Worm (Caenorhabditis elegans) whole organism, late embryonic: ENCODE results near the gene K08H2.4.

Source experiments
- F13H6.1 ChIP-seq: sonication (generic microtip); optimal IDR thresholded peaks from 2 replicates; lab custom pipeline; 2016; ENCODE audit warnings: missing genetic modification characterization, missing compliant biosample characterization
- K09A11.1 ChIP-seq: sonication (generic microtip); optimal IDR thresholded peaks from 2 replicates; lab custom pipeline; 2017; ENCODE audit warnings: antibody characterized with exemption, mild to moderate bottlenecking, missing genetic modification characterization, missing compliant biosample characterization; ENCODE audit not compliant: insufficient read depth
- T23F11.4 ChIP-seq: fragments of 200-800 bp; sonication (Bioruptor generic); optimal IDR thresholded peaks from 2 replicates; lab custom pipeline; 2018; ENCODE audit warnings: mild to moderate bottlenecking, missing genetic modification characterization, missing compliant biosample characterization
- Y22D7AL.16 ChIP-seq: sonication (generic microtip); optimal IDR thresholded peaks from 2 replicates; lab custom pipeline; 2016; ENCODE audit warnings: missing genetic modification characterization, missing compliant biosample characterization
- ahr-1 ChIP-seq: sonication (generic microtip); optimal IDR thresholded peaks from 2 replicates; lab custom pipeline; 2016; ENCODE audit warnings: missing genetic modification characterization, missing compliant biosample characterization
- ama-1 ChIP-seq: fragments of 150-350 bp; optimal IDR thresholded peaks from 2 replicates; lab custom pipeline; 2014
- ceh-18 ChIP-seq: sonication (generic microtip); optimal IDR thresholded peaks from 2 replicates; lab custom pipeline; 2016; ENCODE audit warnings: missing genetic modification characterization, missing compliant biosample characterization
- ceh-19 ChIP-seq: fragments of 200-800 bp; sonication (Bioruptor generic); optimal IDR thresholded peaks from 2 replicates; lab custom pipeline; 2018; ENCODE audit warnings: mild to moderate bottlenecking, missing genetic modification characterization, missing compliant biosample characterization
- ceh-2 ChIP-seq: sonication (generic microtip); optimal IDR thresholded peaks from 2 replicates; lab custom pipeline; 2016; ENCODE audit warnings: missing genotype, missing genetic modification characterization, missing compliant biosample characterization
- ceh-22 ChIP-seq: sonication (generic microtip); optimal IDR thresholded peaks from 2 replicates; lab custom pipeline; 2017; ENCODE audit warnings: missing biosample characterization, missing genetic modification characterization
- ceh-24 ChIP-seq: sonication (generic microtip); optimal IDR thresholded peaks from 2 replicates; lab custom pipeline; 2016; ENCODE audit warnings: mild to moderate bottlenecking, missing genetic modification characterization, missing compliant biosample characterization
- ceh-34 ChIP-seq: sonication (generic microtip); optimal IDR thresholded peaks from 2 replicates; lab custom pipeline; 2016; ENCODE audit warnings: mild to moderate bottlenecking, missing genetic modification characterization, missing compliant biosample characterization
- ceh-45 ChIP-seq: fragments of 200-800 bp; sonication (Bioruptor generic); IDR thresholded peaks from 2 replicates; pipeline ENCODE4 v1.3.6; 2022; ENCODE audit warnings: missing genetic modification reagents, missing genetic modification characterization, missing compliant biosample characterization
- ceh-48 ChIP-seq: sonication (generic microtip); optimal IDR thresholded peaks from 2 replicates; lab custom pipeline; 2016; ENCODE audit warnings: missing genetic modification characterization, inconsistent platforms, missing compliant biosample characterization
- ceh-9 ChIP-seq: sonication (generic microtip); optimal IDR thresholded peaks from 2 replicates; lab custom pipeline; 2016; ENCODE audit warnings: mild to moderate bottlenecking, missing genetic modification characterization, inconsistent platforms, missing compliant biosample characterization
- che-1 ChIP-seq: sonication (generic microtip); optimal IDR thresholded peaks from 2 replicates; lab custom pipeline; 2016; ENCODE audit warnings: mild to moderate bottlenecking, missing genetic modification characterization, missing compliant biosample characterization
- dmd-4 ChIP-seq: sonication (generic microtip); optimal IDR thresholded peaks from 2 replicates; lab custom pipeline; 2016; ENCODE audit warnings: borderline replicate concordance, missing genetic modification characterization, missing compliant biosample characterization
- elt-2 ChIP-seq: sonication (generic microtip); optimal IDR thresholded peaks from 2 replicates; lab custom pipeline; 2016; ENCODE audit warnings: missing genetic modification reagents, missing genetic modification characterization, missing compliant biosample characterization
- elt-4 ChIP-seq: sonication (generic microtip); optimal IDR thresholded peaks from 2 replicates; lab custom pipeline; 2016; ENCODE audit warnings: missing genetic modification characterization, missing compliant biosample characterization
- ets-4 ChIP-seq: sonication (generic microtip); optimal IDR thresholded peaks from 2 replicates; lab custom pipeline; 2016; ENCODE audit warnings: missing genetic modification characterization, missing compliant biosample characterization
- eyg-1 ChIP-seq: sonication (generic microtip); optimal IDR thresholded peaks from 2 replicates; lab custom pipeline; 2016; ENCODE audit warnings: missing genotype, missing genetic modification characterization, missing compliant biosample characterization
- fax-1 ChIP-seq: sonication (generic microtip); optimal IDR thresholded peaks from 2 replicates; lab custom pipeline; 2016; ENCODE audit warnings: missing genotype, missing genetic modification characterization, missing compliant biosample characterization
- fkh-6 ChIP-seq: sonication (generic microtip); optimal IDR thresholded peaks from 2 replicates; lab custom pipeline; 2016; ENCODE audit warnings: missing genetic modification characterization, missing compliant biosample characterization
- gmeb-2 ChIP-seq: sonication (generic microtip); optimal IDR thresholded peaks from 2 replicates; lab custom pipeline; 2016; ENCODE audit warnings: missing genetic modification characterization, inconsistent platforms, missing compliant biosample characterization
- hlh-13 ChIP-seq: fragments of 200-800 bp; sonication (Bioruptor generic); optimal IDR thresholded peaks from 2 replicates; lab custom pipeline; 2018; ENCODE audit warnings: mild to moderate bottlenecking, missing genetic modification characterization, missing compliant biosample characterization
- hlh-30 ChIP-seq: sonication (generic microtip); optimal IDR thresholded peaks from 2 replicates; lab custom pipeline; 2017; ENCODE audit warnings: antibody characterized with exemption, missing genetic modification characterization, missing compliant biosample characterization; ENCODE audit not compliant: insufficient read depth
- hlh-6 ChIP-seq: sonication (generic microtip); optimal IDR thresholded peaks from 2 replicates; lab custom pipeline; 2016; ENCODE audit warnings: missing genotype, missing genetic modification characterization, missing compliant biosample characterization
- hlh-8 ChIP-seq: sonication (generic microtip); optimal IDR thresholded peaks from 2 replicates; lab custom pipeline; 2016; ENCODE audit warnings: missing genotype, missing genetic modification characterization, missing compliant biosample characterization
- lim-6 ChIP-seq: sonication (generic microtip); optimal IDR thresholded peaks from 2 replicates; lab custom pipeline; 2016; ENCODE audit warnings: missing genetic modification characterization, missing compliant biosample characterization
- madf-2 ChIP-seq: sonication (generic microtip); optimal IDR thresholded peaks from 2 replicates; lab custom pipeline; 2017; ENCODE audit warnings: missing genetic modification characterization, missing compliant biosample characterization
- mec-3 ChIP-seq: sonication (generic microtip); optimal IDR thresholded peaks from 2 replicates; lab custom pipeline; 2016; ENCODE audit warnings: borderline replicate concordance, missing genetic modification characterization, missing compliant biosample characterization
- nfya-1 ChIP-seq: sonication (generic microtip); optimal IDR thresholded peaks from 2 replicates; lab custom pipeline; 2017; ENCODE audit warnings: missing genetic modification characterization, mild to moderate bottlenecking, missing compliant biosample characterization, antibody characterized with exemption, moderate library complexity
- nhr-11 ChIP-seq: fragments of 150-350 bp; optimal IDR thresholded peaks from 2 replicates; lab custom pipeline; 2014; ENCODE audit warnings: missing biosample characterization, missing genetic modification characterization
- nhr-232 ChIP-seq: sonication (generic microtip); optimal IDR thresholded peaks from 2 replicates; lab custom pipeline; 2016; ENCODE audit warnings: missing genetic modification characterization, missing compliant biosample characterization
- pag-3 ChIP-seq: sonication (generic microtip); optimal IDR thresholded peaks from 2 replicates; lab custom pipeline; 2016; ENCODE audit warnings: missing compliant biosample characterization, missing genetic modification characterization, borderline replicate concordance
- pat-9 ChIP-seq: fragments of 200-800 bp; sonication (Bioruptor generic); optimal IDR thresholded peaks from 2 replicates; lab custom pipeline; 2018; ENCODE audit warnings: mild to moderate bottlenecking, missing genetic modification characterization, moderate library complexity, missing compliant biosample characterization
- pax-1 ChIP-seq: fragments of 150-350 bp; optimal IDR thresholded peaks from 2 replicates; lab custom pipeline; 2014; ENCODE audit warnings: missing biosample characterization, missing genetic modification characterization
- pha-2 ChIP-seq: sonication (generic microtip); optimal IDR thresholded peaks from 2 replicates; lab custom pipeline; 2017; ENCODE audit warnings: mild to moderate bottlenecking, missing genetic modification characterization, missing compliant biosample characterization
- pha-4 ChIP-seq: fragments of 150-350 bp; optimal IDR thresholded peaks from 2 replicates; lab custom pipeline; 2018; ENCODE audit warnings: missing biosample characterization, missing genetic modification reagents, missing genetic modification characterization
- pros-1 ChIP-seq: fragments of 150-350 bp; optimal IDR thresholded peaks from 2 replicates; lab custom pipeline; 2014; ENCODE audit warnings: missing biosample characterization, missing genetic modification reagents, missing genetic modification characterization
- sdc-2 ChIP-seq: sonication (generic microtip); optimal IDR thresholded peaks from 2 replicates; lab custom pipeline; 2016; ENCODE audit warnings: missing genotype, missing genetic modification characterization, missing compliant biosample characterization
- syd-9 ChIP-seq: sonication (generic microtip); optimal IDR thresholded peaks from 2 replicates; lab custom pipeline; 2016; ENCODE audit warnings: mild to moderate bottlenecking, missing genetic modification characterization, moderate library complexity, missing compliant biosample characterization
- ttx-3 ChIP-seq: sonication (generic microtip); optimal IDR thresholded peaks from 2 replicates; lab custom pipeline; 2016; ENCODE audit warnings: missing genetic modification reagents, missing genetic modification characterization, missing compliant biosample characterization
- unc-3 ChIP-seq, 2 experiments: fragments of 200-800 bp in 1 of 2; sonication (Bioruptor generic) in 1 of 2; sonication (generic microtip) in 1 of 2; conservative IDR thresholded peaks in 1 of 2; optimal IDR thresholded peaks in 1 of 2; 2 replicates each; pipeline versions ENCODE4 v1.3.6 to Lab custom; 2016 to 2022; ENCODE audit warnings: missing compliant biosample characterization in 2 of 2, missing genetic modification characterization in 2 of 2, missing genetic modification reagents in 1 of 2
- unc-42 ChIP-seq: sonication (generic microtip); optimal IDR thresholded peaks from 2 replicates; lab custom pipeline; 2016; ENCODE audit warnings: missing genotype, missing genetic modification characterization, missing compliant biosample characterization
- unc-86 ChIP-seq: sonication (generic microtip); optimal IDR thresholded peaks from 2 replicates; lab custom pipeline; 2016; ENCODE audit warnings: missing genetic modification characterization, missing compliant biosample characterization
- ztf-16 ChIP-seq: sonication (generic microtip); optimal IDR thresholded peaks from 2 replicates; lab custom pipeline; 2017; ENCODE audit warnings: missing genetic modification characterization, missing compliant biosample characterization

The K08H2.4 gene

ce11 chrX:13257577-13257976 lies 19.3 kb downstream of the K08H2.4 start, which contains the start of gene K08H2.10:
TSS of gene K08H2.10 (plus strand) at chrX:13257806.
- TF ChIP-seq F13H6.1 (tag; lab: Kevin White, UChicago) (no peak), nhr-11 (tag; lab: Kevin White, UChicago) (no peak), ets-4 (tag; lab: Kevin White, UChicago) (no peak), ztf-16 (tag; lab: Kevin White, UChicago) (no peak), elt-2 (peak; percentile 92), syd-9 (tag; lab: Kevin White, UChicago) (no peak), ceh-19 (GFP tag; lab: Kevin White, UChicago) (no peak), ahr-1 (no peak), mec-3 (no peak)

- TF ChIP-seq ceh-19 (GFP tag; lab: Kevin White, UChicago), result no peak
- no peak for TF ChIP-seq gmeb-2 (tag; lab: Kevin White, UChicago)
- TF ChIP-seq, all 69 proteins: peak for 0
Observed at ce11 chrX:13262195-13262594, 23.9 kb downstream of the K08H2.4 start, which contains the start of gene K09A11.1. TSS of gene K09A11.1 (plus strand) at chrX:13262495.

- peak; percentile 69 for TF ChIP-seq F13H6.1 (tag; lab: Kevin White, UChicago)
- peak; percentile 64 for TF ChIP-seq fkh-6 (tag; lab: Kevin White, UChicago)
- peak; percentile 62 for TF ChIP-seq hlh-13 (GFP tag; lab: Kevin White, UChicago)
- TF ChIP-seq ama-1, result no peak
- TF ChIP-seq ztf-16 (tag; lab: Kevin White, UChicago), result peak; percentile 76
- peak; percentile 78 for TF ChIP-seq unc-86 (tag; lab: Kevin White, UChicago)
- peak; percentile 79 for TF ChIP-seq dmd-4 (tag; lab: Kevin White, UChicago)
- peak; percentile 86 for TF ChIP-seq ceh-19 (GFP tag; lab: Kevin White, UChicago)
- no peak for TF ChIP-seq elt-4
- TF ChIP-seq K09A11.1 (tag; lab: Kevin White, UChicago), result no peak
- TF ChIP-seq nhr-232, result peak; percentile 71
- TF ChIP-seq gmeb-2 (tag; lab: Kevin White, UChicago), result peak; percentile 81
- no peak for TF ChIP-seq mec-3
- TF ChIP-seq pag-3 (tag; lab: Kevin White, UChicago), result no peak
- TF ChIP-seq hlh-30 (tag; lab: Kevin White, UChicago), result peak; percentile 12
- peak; percentile 74 for TF ChIP-seq che-1
- peak; percentile 58 for TF ChIP-seq ceh-2 (tag; lab: Kevin White, UChicago)
- peak; percentile 73 for TF ChIP-seq ttx-3 (tag; lab: Kevin White, UChicago)
- no peak for TF ChIP-seq lim-6
- TF ChIP-seq ceh-18 (tag; lab: Kevin White, UChicago), result peak; percentile 53
- peak; percentile 48 for TF ChIP-seq ceh-34 (tag; lab: Kevin White, UChicago)
- peak; percentile 69 for TF ChIP-seq pha-2 (tag; lab: Kevin White, UChicago)
- TF ChIP-seq ceh-22 (tag; lab: Kevin White, UChicago), result no peak
- TF ChIP-seq hlh-6, result peak; percentile 83
- peak; percentile 81 for TF ChIP-seq sdc-2 (tag; lab: Kevin White, UChicago)
- peak; percentile 25 for TF ChIP-seq ceh-9 (tag; lab: Kevin White, UChicago)
- TF ChIP-seq fax-1, result peak; percentile 56
- TF ChIP-seq hlh-8, result peak; percentile 43
- peak; percentile 60 for TF ChIP-seq ceh-24 (tag; lab: Kevin White, UChicago)
- TF ChIP-seq nfya-1 (tag; lab: Kevin White, UChicago), result peak; percentile 44
- peak; percentile 78 for TF ChIP-seq pat-9 (tag; lab: Kevin White, UChicago)
- TF ChIP-seq ceh-45 (GFP tag; lab: Robert Waterston, UW), result peak; percentile 76
- TF ChIP-seq Y22D7AL.16 (tag; lab: Kevin White, UChicago), result peak; percentile 76
- TF ChIP-seq madf-2 (tag; lab: Kevin White, UChicago), result peak; percentile 70
- no peak for TF ChIP-seq pax-1 (tag; lab: Kevin White, UChicago)
- no peak for TF ChIP-seq unc-42 (tag; lab: Kevin White, UChicago)
- TF ChIP-seq eyg-1 (tag; lab: Kevin White, UChicago), result peak; percentile 64
- TF ChIP-seq pha-4 (tag; lab: Kevin White, UChicago), result no peak
- TF ChIP-seq nhr-11 (tag; lab: Kevin White, UChicago), result no peak
- TF ChIP-seq ceh-48, result peak; percentile 57
- no peak for TF ChIP-seq pros-1
- TF ChIP-seq T23F11.4 (GFP tag; lab: Kevin White, UChicago), result peak; percentile 62
- TF ChIP-seq unc-3 (GFP tag; conservative IDR thresholded peaks at IDR 0.05; lab: Robert Waterston, UW), result peak; percentile 87
- peak; percentile 67 for TF ChIP-seq unc-3 (tag; optimal IDR thresholded peaks at IDR 0.05; lab: Kevin White, UChicago)
Observed at ce11 chrX:13264550-13264949, 26.3 kb downstream of the K08H2.4 start.
